Fruit fly (Drosophila melanogaster): ENCODE measurements around the gene eIF4EHP.

eIF4EHP gene

DNA sequence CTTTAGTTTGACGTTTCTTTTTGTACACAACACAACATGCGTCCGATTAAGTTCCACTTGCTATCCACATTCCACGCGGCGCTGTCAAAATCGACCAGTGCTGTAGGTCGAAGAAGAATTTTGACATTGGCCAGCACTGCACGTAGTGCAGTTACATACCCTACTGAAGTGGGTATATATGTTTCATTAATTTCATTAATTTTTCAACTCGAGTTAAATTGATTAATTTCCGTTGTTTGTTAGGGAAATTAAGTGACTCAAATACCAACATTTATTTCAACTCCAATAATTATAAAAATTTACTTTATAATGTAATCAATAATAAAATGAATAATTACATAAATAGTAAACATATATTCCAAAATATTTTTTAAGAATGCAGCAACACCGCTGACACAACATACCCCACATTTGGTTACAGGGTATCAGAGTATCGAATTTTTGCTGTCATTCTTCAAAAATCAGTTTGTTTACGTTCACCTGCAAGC, at the start of gene eIF4EHP, which contains the start of gene CG18428 (continued):
- TF ChIP-seq BtbVII (GFP tag; optimal IDR thresholded peaks at IDR 0.05) (peak; percentile 99), CG15514 (GFP tag; optimal IDR thresholded peaks at IDR 0.05) (peak; percentile 95), CG4404 (GFP tag; IDR thresholded peaks at IDR 0.05) (no peak), CG5180 (GFP tag; optimal IDR thresholded peaks at IDR 0.05) (peak; percentile 91), CG16815 (GFP tag; optimal IDR thresholded peaks at IDR 0.05) (peak; percentile 99), Camta (GFP tag; optimal IDR thresholded peaks at IDR 0.05) (peak; percentile 89), CG9727 (GFP tag; optimal IDR thresholded peaks at IDR 0.05) (peak; percentile 100), sug (tag; optimal IDR thresholded peaks at IDR 0.05) (peak; percentile 99), CG9437 (GFP tag; optimal IDR thresholded peaks at IDR 0.05) (peak; percentile 97), peb (GFP tag; IDR thresholded peaks at IDR 0.05) (no peak; the same call in none of the 2 replicates), CG16863 (GFP tag; optimal IDR thresholded peaks at IDR 0.05) (peak; percentile 72), CG14860 (GFP tag; IDR thresholded peaks at IDR 0.05; ENCODE audit: partially characterized antibody) (no peak), Opbp (GFP tag; IDR thresholded peaks at IDR 0.05; ENCODE audit: partially characterized antibody) (no peak), tio (GFP tag; optimal IDR thresholded peaks at IDR 0.05) (peak; percentile 99), dpn (GFP tag; optimal IDR thresholded peaks at IDR 0.05) (peak; percentile 90 to 99), chm (GFP tag; IDR thresholded peaks at IDR 0.05) (peak; percentile 97; the same call in 1 of the 2 replicates), Med (GFP tag) (peak; percentile 98), HmgZ (tag; optimal IDR thresholded peaks at IDR 0.05) (peak; percentile 99), CG9817 (tag; optimal IDR thresholded peaks at IDR 0.05) (peak; percentile 99), CG10267 (tag; optimal IDR thresholded peaks at IDR 0.05) (peak; percentile 100), CG11398 (GFP tag; optimal IDR thresholded peaks at IDR 0.05) (peak; percentile 79), schlank (tag; optimal IDR thresholded peaks at IDR 0.05) (peak; percentile 97), sr (GFP tag; IDR thresholded peaks at IDR 0.05) (peak; percentile 82; the same call in 2 of the 3 replicates), Oaz (GFP tag; IDR thresholded peaks at IDR 0.05) (no peak; the same call in none of the 2 replicates), Gsc (GFP tag; IDR thresholded peaks at IDR 0.05) (no peak), Jarid2 (GFP tag; optimal IDR thresholded peaks at IDR 0.05) (peak; percentile 91), CG17385 (GFP tag; optimal IDR thresholded peaks at IDR 0.05) (peak; percentile 99), trem (tag; optimal IDR thresholded peaks at IDR 0.05) (peak; percentile 97), Dref (GFP tag; IDR thresholded peaks at IDR 0.05) (0 out of 2 replicates have a peak, but pooled peaks have one; percentile 33), dmrt11E (tag; optimal IDR thresholded peaks at IDR 0.05) (peak; percentile 100), chn (GFP tag; optimal IDR thresholded peaks at IDR 0.05) (peak; percentile 88), ab (GFP tag; optimal IDR thresholded peaks at IDR 0.05) (peak; percentile 67), bab2 (GFP tag; optimal IDR thresholded peaks at IDR 0.05) (peak; percentile 85), emc (GFP tag; optimal IDR thresholded peaks at IDR 0.05) (peak; percentile 73), Spps (tag; optimal IDR thresholded peaks at IDR 0.05) (peak; percentile 99), nerfin-1 (tag; optimal IDR thresholded peaks at IDR 0.05) (peak; percentile 99), Ada2b (GFP tag; IDR thresholded peaks at IDR 0.05) (no peak), gsb (GFP tag; IDR thresholded peaks at IDR 0.05) (no peak), GATAe (GFP tag; conservative IDR thresholded peaks at IDR 0.05) (0 out of 2 replicates have a peak, but pooled peaks have one; percentile 99), CG2889 (GFP tag; IDR thresholded peaks at IDR 0.05) (peak; percentile 98; the same call in 2 of the 3 replicates), CG12071 (GFP tag; optimal IDR thresholded peaks at IDR 0.05) (peak; percentile 96), sens-2 (GFP tag; IDR thresholded peaks at IDR 0.05) (peak; percentile 95), CG12219 (GFP tag; optimal IDR thresholded peaks at IDR 0.05) (peak; percentile 97), CG1024 (GFP tag; IDR thresholded peaks at IDR 0.05) (peak; percentile 91; the same call in 1 of the 2 replicates), C15 (GFP tag; IDR thresholded peaks at IDR 0.05) (peak; percentile 97; the same call in 1 of the 3 replicates), dmrt99B (tag; optimal IDR thresholded peaks at IDR 0.05) (peak; percentile 99), wdn (GFP tag; IDR thresholded peaks at IDR 0.05) (no peak; the same call in none of the 2 replicates), grn (GFP tag; optimal IDR thresholded peaks at IDR 0.05) (peak; percentile 58), CG14014 (GFP tag; IDR thresholded peaks at IDR 0.05) (no peak), CG7786 (GFP tag; optimal IDR thresholded peaks at IDR 0.05) (peak; percentile 89)
